Worm (Caenorhabditis elegans) whole organism, midembryonic: ENCODE measurements around the gene dct-14.

Source experiments
- flt-1 ChIP-seq: fragments of 200-800 bp; sonication (Bioruptor generic); IDR thresholded peaks from 2 replicates; pipeline ENCODE4 v1.3.6; 2022; ENCODE audit warnings: missing genetic modification characterization, missing compliant biosample characterization
- klf-2 ChIP-seq: fragments of 200-800 bp; sonication (Bioruptor generic); conservative IDR thresholded peaks from 2 replicates; pipeline ENCODE4 v1.3.6; 2022; ENCODE audit warnings: missing genetic modification reagents, missing genetic modification characterization, missing compliant biosample characterization
- ztf-29 ChIP-seq: fragments of 200-800 bp; sonication (Bioruptor generic); IDR thresholded peaks from 2 replicates; pipeline ENCODE4 v1.3.6; 2022; ENCODE audit warnings: missing genetic modification reagents, missing genetic modification characterization, missing compliant biosample characterization

DNA sequence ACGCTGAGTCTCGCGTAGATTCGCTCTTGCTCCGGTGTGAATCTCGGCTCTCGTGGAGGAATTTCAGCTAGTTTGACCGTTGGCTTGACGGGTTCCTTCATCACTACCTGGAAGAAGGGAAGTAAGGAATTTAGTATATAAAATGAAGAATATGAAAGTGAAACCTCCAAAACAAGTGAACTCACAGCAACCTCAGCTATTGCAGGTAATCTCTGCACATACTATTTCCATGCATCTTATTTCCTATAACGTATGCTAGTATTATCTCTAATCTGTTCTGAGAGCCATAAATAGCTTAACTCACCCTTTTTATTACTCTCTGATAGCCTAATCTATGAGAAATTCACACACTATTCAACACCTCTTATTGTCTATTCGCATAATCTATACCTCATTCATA, 4.7 kb upstream of the dct-14 start, which contains the start of gene Y38H6C.4:
- no peak for TF ChIP-seq ztf-29 (GFP tag; lab: Robert Waterston, UW)
- TF ChIP-seq flt-1 (GFP tag; lab: Robert Waterston, UW), result no peak
- no peak for TF ChIP-seq klf-2
